Fruit fly (Drosophila melanogaster) whole organism, wandering third instar larva: ENCODE results near the gene Cyp4ae1.

ENCODE experiments used
- Abd-B ChIP-seq: fragments of >200 bp; optimal IDR thresholded peaks from 2 replicates; lab custom pipeline; 2017; ENCODE audit warnings: missing biosample characterization, missing genetic modification characterization
- CG32264 ChIP-seq: fragments of 200-800 bp; sonication (Bioruptor generic); optimal IDR thresholded peaks from 2 replicates; lab custom pipeline; 2016; ENCODE audit warnings: missing biosample characterization, missing genetic modification characterization
- CG9705 ChIP-seq: fragments of 200-800 bp; sonication (Bioruptor generic); optimal IDR thresholded peaks from 2 replicates; lab custom pipeline; 2018; ENCODE audit warnings: missing biosample characterization, mild to moderate bottlenecking, missing genetic modification characterization
- CrebA ChIP-seq: fragments of 200-800 bp; sonication (Bioruptor generic); optimal IDR thresholded peaks from 2 replicates; lab custom pipeline; 2016; ENCODE audit warnings: missing biosample characterization, mild to moderate bottlenecking, missing genetic modification characterization, borderline replicate concordance
- Dfd ChIP-seq: fragments of >200 bp; optimal IDR thresholded peaks from 2 replicates; lab custom pipeline; 2017; ENCODE audit warnings: missing biosample characterization, missing genetic modification characterization
- Dif ChIP-seq: fragments of 200-275, 200-300 bp; sonication (Bioruptor generic); optimal IDR thresholded peaks from 2 replicates; lab custom pipeline; 2018; ENCODE audit warnings: missing biosample characterization, missing genetic modification characterization; ENCODE audit not compliant: partially characterized antibody
- HLH106 ChIP-seq: fragments of 200-800 bp; optimal IDR thresholded peaks from 3 replicates; lab custom pipeline; 2019; ENCODE audit warnings: missing biosample characterization, mild to moderate bottlenecking, missing genetic modification characterization, moderate library complexity
- Hnf4 ChIP-seq: fragments of 200-800 bp; sonication (Bioruptor generic); optimal IDR thresholded peaks from 2 replicates; lab custom pipeline; 2016; ENCODE audit warnings: missing biosample characterization, mild to moderate bottlenecking, missing genetic modification characterization
- Hr78 ChIP-seq: fragments of >200 bp; optimal IDR thresholded peaks from 2 replicates; lab custom pipeline; 2017; ENCODE audit warnings: missing biosample characterization, missing genetic modification characterization
- Hr83 ChIP-seq: fragments of 200-300 bp; sonication (Bioruptor generic); optimal IDR thresholded peaks from 2 replicates; lab custom pipeline; 2016; ENCODE audit warnings: missing biosample characterization, mild to moderate bottlenecking, missing genetic modification characterization, moderate library complexity; ENCODE audit not compliant: poor library complexity, severe bottlenecking
- Jra ChIP-seq: sonication (Bioruptor generic); optimal IDR thresholded peaks from 2 replicates; lab custom pipeline; 2016; ENCODE audit warnings: missing biosample characterization, missing genetic modification characterization
- Myc ChIP-seq: fragments of >200 bp; optimal IDR thresholded peaks from 2 replicates; lab custom pipeline; 2017
- N ChIP-seq: fragments of >200 bp; optimal IDR thresholded peaks from 2 replicates; lab custom pipeline; 2018; ENCODE audit warnings: missing biosample characterization, missing external identifiers, missing genetic modification characterization
- OdsH ChIP-seq: fragments of 200-800 bp; sonication (Bioruptor generic); optimal IDR thresholded peaks from 2 replicates; lab custom pipeline; 2016; ENCODE audit warnings: missing biosample characterization, mild to moderate bottlenecking, missing genetic modification characterization
- Rel ChIP-seq, 2 experiments: fragments of 200-800 bp; sonication (Bioruptor generic) in 1 of 2; optimal IDR thresholded peaks; 2 replicates in 1 of 2; 3 replicates in 1 of 2; lab custom pipeline; 2016 to 2019; ENCODE audit warnings: mild to moderate bottlenecking in 2 of 2, missing biosample characterization in 2 of 2, missing genetic modification characterization in 2 of 2, moderate library complexity in 1 of 2
- Sp1 ChIP-seq: fragments of 200-800 bp; sonication (Bioruptor generic); optimal IDR thresholded peaks from 3 replicates; lab custom pipeline; 2019; ENCODE audit warnings: missing biosample characterization, mild to moderate bottlenecking, missing genetic modification characterization, moderate library complexity
- Vsx2 ChIP-seq: fragments of 200-300, 225-300 bp; sonication (Bioruptor generic); optimal IDR thresholded peaks from 2 replicates; lab custom pipeline; 2018; ENCODE audit warnings: missing biosample characterization, missing genetic modification characterization; ENCODE audit not compliant: partially characterized antibody
- br ChIP-seq: fragments of 200-800 bp; sonication (Bioruptor generic); optimal IDR thresholded peaks from 2 replicates; lab custom pipeline; 2016; ENCODE audit warnings: missing biosample characterization, missing genetic modification characterization
- brk ChIP-seq: fragments of 200-800 bp; sonication (Bioruptor generic); optimal IDR thresholded peaks from 2 replicates; lab custom pipeline; 2016; ENCODE audit warnings: missing biosample characterization, mild to moderate bottlenecking, missing genetic modification characterization
- dl ChIP-seq, 2 experiments: fragments of 175-275, 200-275 bp in 1 of 2; fragments of 200-275 bp in 1 of 2; sonication (Bioruptor generic); optimal IDR thresholded peaks; lab custom pipeline; 2018; ENCODE audit warnings: mild to moderate bottlenecking in 2 of 2, missing biosample characterization in 2 of 2, missing genetic modification characterization in 2 of 2, moderate library complexity in 2 of 2; ENCODE audit not compliant: partially characterized antibody in 2 of 2, insufficient read depth in 1 of 2
- dmrt93B ChIP-seq: fragments of 200-800 bp; sonication (Bioruptor generic); optimal IDR thresholded peaks from 2 replicates; lab custom pipeline; 2018; ENCODE audit warnings: missing biosample characterization, mild to moderate bottlenecking, missing genetic modification characterization
- dsf ChIP-seq: sonication (Bioruptor generic); optimal IDR thresholded peaks from 2 replicates; lab custom pipeline; 2016; ENCODE audit warnings: missing biosample characterization, missing genetic modification characterization, borderline replicate concordance
- ey ChIP-seq: fragments of 200-800 bp; sonication (Bioruptor generic); optimal IDR thresholded peaks from 2 replicates; lab custom pipeline; 2016; ENCODE audit warnings: missing biosample characterization, missing genetic modification characterization
- h ChIP-seq: fragments of 200-800 bp; sonication (Bioruptor generic); optimal IDR thresholded peaks from 3 replicates; lab custom pipeline; 2016; ENCODE audit warnings: missing biosample characterization, mild to moderate bottlenecking, missing genetic modification characterization
- jim ChIP-seq: fragments of 175-275, 200-325 bp; sonication (Bioruptor generic); optimal IDR thresholded peaks from 2 replicates; lab custom pipeline; 2016; ENCODE audit warnings: missing biosample characterization, mild to moderate bottlenecking, missing genetic modification characterization
- lola ChIP-seq: fragments of >200 bp; optimal IDR thresholded peaks from 2 replicates; lab custom pipeline; 2017; ENCODE audit warnings: missing biosample characterization, missing genetic modification characterization
- psq ChIP-seq: fragments of 200-800 bp; sonication (Bioruptor generic); optimal IDR thresholded peaks from 3 replicates; lab custom pipeline; 2017; ENCODE audit warnings: missing biosample characterization, mild to moderate bottlenecking, missing genetic modification characterization, moderate library complexity
- rgr ChIP-seq: fragments of 200-800 bp; sonication (Bioruptor generic); optimal IDR thresholded peaks from 3 replicates; lab custom pipeline; 2016; ENCODE audit warnings: missing biosample characterization, mild to moderate bottlenecking, missing genetic modification characterization
- sage ChIP-seq: fragments of 200-800 bp; sonication (Bioruptor generic); optimal IDR thresholded peaks from 2 replicates; lab custom pipeline; 2016; ENCODE audit warnings: missing biosample characterization, mild to moderate bottlenecking, missing genetic modification characterization
- tai ChIP-seq: sonication (Bioruptor generic); optimal IDR thresholded peaks from 2 replicates; lab custom pipeline; 2016; ENCODE audit warnings: missing biosample characterization, missing genetic modification characterization
- woc ChIP-seq: sonication (Bioruptor generic); optimal IDR thresholded peaks from 2 replicates; lab custom pipeline; 2016; ENCODE audit warnings: missing biosample characterization, mild to moderate bottlenecking, missing genetic modification characterization

The Cyp4ae1 gene

dm6 chrX:2161020-2161419, 17.8 kb upstream of the Cyp4ae1 start:
- TF ChIP-seq Jra (no peak), dmrt93B (GFP tag; lab: Kevin White, UChicago) (no peak), psq (GFP tag; lab: Kevin White, UChicago) (no peak), h (no peak), jim (GFP tag; lab: Kevin White, UChicago) (no peak), Dif (no peak), CG9705 (GFP tag; lab: Kevin White, UChicago) (no peak), Hr83 (GFP tag; lab: Kevin White, UChicago) (no peak), HLH106 (tag; lab: Kevin White, UChicago) (no peak)

- TF ChIP-seq Abd-B (GFP tag; lab: Kevin White, UChicago): no peak
- TF ChIP-seq N (GFP tag; lab: Kevin White, UChicago): no peak
- no peak for TF ChIP-seq Rel (GFP tag; optimal IDR thresholded peaks at IDR 0.05; lab: Kevin White, UChicago)
- TF ChIP-seq Rel (tag; optimal IDR thresholded peaks at IDR 0.05; lab: Kevin White, UChicago): peak; percentile 92
- no peak for TF ChIP-seq br (GFP tag; lab: Kevin White, UChicago)
Measured at dm6 chrX:2162130-2162907, 16.5 kb upstream of the Cyp4ae1 start, which contains the start of the genes Cyp4d1 and CG3630. Gene Cyp4d1, minus strand, starts transcription at chrX:2162180. Gene CG3630, plus strand, starts transcription at chrX:2162196.

- TF ChIP-seq dmrt93B (GFP tag; lab: Kevin White, UChicago) (no peak), Sp1 (no peak), lola (no peak), h (no peak), CG32264 (GFP tag; lab: Kevin White, UChicago) (no peak), br (GFP tag; lab: Kevin White, UChicago) (no peak), sage (no peak), CG9705 (GFP tag; lab: Kevin White, UChicago) (no peak), N (GFP tag; lab: Kevin White, UChicago) (no peak), CrebA (GFP tag; lab: Kevin White, UChicago) (no peak), brk (no peak), rgr (GFP tag; lab: Kevin White, UChicago) (no peak), Hr78 (GFP tag; lab: Kevin White, UChicago) (no peak), tai (GFP tag; lab: Kevin White, UChicago) (no peak), Dif (no peak), dl (GFP tag; optimal IDR thresholded peaks at IDR 0.05; lab: Kevin White, UChicago; ENCODE audit: insufficient read depth in 1 of 2, partially characterized antibody in 2 of 2) (no peak)
Measured at dm6 chrX:2163358-2163757, 15.4 kb upstream of the Cyp4ae1 start.

dm6 chrX:2165394-2165793, 13.4 kb upstream of the Cyp4ae1 start:
- TF ChIP-seq Vsx2 (GFP tag; lab: Kevin White, UChicago) (no peak), Myc (lab: Kevin White, UChicago) (no peak), Dif (no peak), HLH106 (tag; lab: Kevin White, UChicago) (no peak), OdsH (no peak), Rel (GFP tag; optimal IDR thresholded peaks at IDR 0.05; lab: Kevin White, UChicago) (no peak), Rel (tag; optimal IDR thresholded peaks at IDR 0.05; lab: Kevin White, UChicago) (no peak), dl (GFP tag; optimal IDR thresholded peaks at IDR 0.05; lab: Kevin White, UChicago; ENCODE audit: insufficient read depth in 1 of 2, partially characterized antibody in 2 of 2) (no peak), Hnf4 (no peak), ey (GFP tag; lab: Kevin White, UChicago) (no peak), Hr83 (GFP tag; lab: Kevin White, UChicago) (no peak), h (no peak), brk (no peak), Sp1 (no peak)

- TF ChIP-seq tai (GFP tag; lab: Kevin White, UChicago) (no peak), Hr83 (GFP tag; lab: Kevin White, UChicago) (no peak), HLH106 (tag; lab: Kevin White, UChicago) (no peak), Sp1 (no peak), psq (GFP tag; lab: Kevin White, UChicago) (no peak), jim (GFP tag; lab: Kevin White, UChicago) (no peak), h (no peak), lola (no peak), woc (GFP tag; lab: Kevin White, UChicago) (no peak), Jra (no peak), Dfd (GFP tag; lab: Kevin White, UChicago) (no peak), dsf (no peak)
Measured at dm6 chrX:2166129-2166528, 12.7 kb upstream of the Cyp4ae1 start.
